Worm (Caenorhabditis elegans) whole organism, midembryonic: ENCODE results near the gene Y39B6A.9.
"Not testable (repeated sequence)": the region's sequence is repeated elsewhere in the genome, so short reads cannot be mapped to it uniquely, and the experiment has no call there.

Source experiments
- klf-2 ChIP-seq: fragments of 200-800 bp; sonication (Bioruptor generic); conservative IDR thresholded peaks from 2 replicates; pipeline ENCODE4 v1.3.6; 2022; ENCODE audit warnings: missing genetic modification reagents, missing genetic modification characterization, missing compliant biosample characterization
- ref-1 ChIP-seq: fragments of 200-800 bp; sonication (Bioruptor generic); conservative IDR thresholded peaks from 2 replicates; pipeline ENCODE4 v1.3.6; 2022; ENCODE audit warnings: missing genetic modification reagents, missing genetic modification characterization, missing compliant biosample characterization
- ztf-23 ChIP-seq: fragments of 200-800 bp; sonication (Bioruptor generic); IDR thresholded peaks from 2 replicates; pipeline ENCODE4 v1.3.6; 2022; ENCODE audit warnings: missing genetic modification reagents, missing genetic modification characterization, missing compliant biosample characterization

DNA sequence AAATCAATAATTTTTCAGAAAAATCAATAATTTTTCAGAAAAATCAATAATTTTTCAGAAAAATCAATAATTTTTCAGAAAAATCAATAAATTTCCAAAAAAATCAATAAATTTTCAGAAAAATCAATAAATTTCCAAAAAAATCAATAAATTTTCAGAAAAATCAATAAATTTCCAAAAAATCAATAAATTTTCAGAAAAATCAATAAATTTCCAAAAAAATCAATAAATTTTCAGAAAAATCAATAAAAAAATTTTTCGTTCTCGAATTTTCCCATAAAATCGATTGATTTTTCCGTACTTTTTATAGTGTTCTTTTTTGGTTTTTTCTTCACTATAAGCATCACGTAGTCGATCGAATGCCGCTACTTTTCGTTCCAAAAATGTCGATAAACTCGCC is 36.2 kb upstream of the Y39B6A.9 start:
- not testable (repeated sequence) for TF ChIP-seq ref-1; ztf-23 (GFP tag; lab: Robert Waterston, UW); klf-2 (GFP tag; lab: Robert Waterston, UW)
